Worm (Caenorhabditis elegans): ENCODE data around the gene str-240.

DNA sequence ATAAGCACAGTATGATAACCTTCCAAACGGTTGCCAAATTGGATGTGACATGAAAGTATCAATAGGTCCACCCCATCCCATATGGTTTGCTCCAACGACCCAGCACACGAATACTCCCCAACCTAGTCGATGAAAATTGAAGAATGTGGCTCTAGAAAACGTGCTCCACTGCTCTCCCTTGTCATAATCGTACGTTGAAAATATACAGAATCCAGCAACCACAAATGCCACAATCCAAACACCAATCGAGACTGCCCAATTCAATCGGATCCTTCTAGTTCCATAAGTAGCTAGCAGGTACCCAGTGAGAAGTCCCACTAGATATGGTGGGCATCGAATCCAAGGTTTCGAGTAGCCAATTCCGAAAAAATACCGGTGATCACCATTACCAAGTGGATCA lies 17.1 kb upstream of the str-240 start:
- TF ChIP-seq pqm-1 (tag; optimal IDR thresholded peaks at IDR 0.05) (no peak), lin-11 (tag; optimal IDR thresholded peaks at IDR 0.05) (no peak), dmd-4 (tag; optimal IDR thresholded peaks at IDR 0.05; ENCODE audit: borderline replicate concordance) (no peak), ceh-48 (tag; optimal IDR thresholded peaks at IDR 0.05) (no peak), fkh-6 (tag; optimal IDR thresholded peaks at IDR 0.05) (no peak), ama-1 (optimal IDR thresholded peaks at IDR 0.05) (no peak), ets-4 (tag; optimal IDR thresholded peaks at IDR 0.05) (no peak), pag-3 (tag; optimal IDR thresholded peaks at IDR 0.05; ENCODE audit: borderline replicate concordance) (no peak), C38D4.7 (GFP tag; optimal IDR thresholded peaks at IDR 0.05) (no peak), odd-2 (tag; optimal IDR thresholded peaks at IDR 0.05) (no peak)
